Fruit fly (Drosophila melanogaster) whole organism: ENCODE data around the gene CG12692.

Experiments used
- CG8478 ChIP-seq: fragments of >200 bp; optimal IDR thresholded peaks from 2 replicates; lab custom pipeline; 2018; ENCODE audit warnings: inconsistent platforms
- EcR ChIP-seq, 2 experiments: fragments of >200 bp; optimal IDR thresholded peaks; 2 replicates each; lab custom pipeline; 2017; ENCODE audit warnings: missing biosample characterization in 2 of 2, missing genetic modification characterization in 2 of 2, missing genetic modification reagents in 2 of 2
- pan ChIP-seq: fragments of >200 bp; optimal IDR thresholded peaks from 2 replicates; lab custom pipeline; 2017
- psq ChIP-seq: fragments of >200 bp; optimal IDR thresholded peaks from 2 replicates; lab custom pipeline; 2017

DNA sequence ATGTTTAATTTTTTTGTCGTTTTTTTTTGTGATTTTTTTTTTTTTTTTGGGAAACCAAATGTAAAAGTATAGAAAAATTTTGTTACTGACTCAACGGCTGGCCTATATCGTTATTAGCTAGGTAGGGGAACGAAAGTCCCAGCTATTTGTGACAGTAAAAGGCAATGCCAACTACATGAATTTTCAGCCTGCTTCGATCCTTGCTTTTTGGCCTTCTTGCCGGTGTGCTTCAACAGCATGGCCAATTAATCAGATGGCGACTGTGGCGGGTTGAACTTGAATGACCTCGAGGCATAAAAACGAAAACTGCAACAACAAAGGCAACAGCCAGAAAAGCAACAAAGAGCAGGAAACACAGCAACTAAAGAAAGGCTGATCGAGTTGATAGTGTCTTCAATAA lies 24.3 kb downstream of the CG12692 start, which contains the start of gene CG15578:
- TF ChIP-seq psq (no peak), CG8478 (lab: Kevin White, UChicago) (no peak), pan (lab: Kevin White, UChicago) (no peak), EcR (GFP tag; optimal IDR thresholded peaks at IDR 0.05; lab: Kevin White, UChicago) (no peak)
